Worm (Caenorhabditis elegans) whole organism, dauer: ENCODE measurements around the gene Y39A1A.18.

Experiments used
- unc-62 ChIP-seq: sonication (generic microtip); optimal IDR thresholded peaks from 2 replicates; lab custom pipeline; 2017; ENCODE audit warnings: missing biosample characterization, missing genetic modification reagents, missing genetic modification characterization

Y39A1A.18 gene

ce11 chrIII:10656069-10656468 is 38.2 kb downstream of the Y39A1A.18 start:
- no peak for TF ChIP-seq unc-62

ce11 chrIII:10654718-10655117 is 39.6 kb downstream of the Y39A1A.18 start, which contains the start of gene cnt-2:
Gene cnt-2 (plus strand): TSS chrIII:10655018.
- TF ChIP-seq unc-62, result no peak

ce11 chrIII:10653479-10653878 is 40.8 kb downstream of the Y39A1A.18 start:
- no peak for TF ChIP-seq unc-62

- TF ChIP-seq unc-62, result no peak
These were observed 41.5 kb downstream of the Y39A1A.18 start for ce11 chrIII:10652833-10653232.

ce11 chrIII:10651634-10652033 is 42.7 kb downstream of the Y39A1A.18 start:
- no peak for TF ChIP-seq unc-62

- TF ChIP-seq unc-62, result no peak
These were observed 45.1 kb downstream of the Y39A1A.18 start, which contains the start of gene emg-1 for ce11 chrIII:10649219-10649618. Gene emg-1 (plus strand): TSS chrIII:10649519.

- TF ChIP-seq unc-62, result no peak
These were observed 48.2 kb downstream of the Y39A1A.18 start, which contains the start of gene orc-4 for ce11 chrIII:10646094-10646493. Gene orc-4 (plus strand): TSS chrIII:10646170.

ce11 chrIII:10642781-10643180 is 51.5 kb downstream of the Y39A1A.18 start, which contains the start of the genes dhs-11 and orc-1:
Gene dhs-11 (minus strand): TSS chrIII:10642865.
Gene orc-1 (plus strand): TSS chrIII:10643129.
- no peak for TF ChIP-seq unc-62
